Worm (Caenorhabditis elegans) whole organism, late embryonic: ENCODE measurements around the gene let-754.

ENCODE experiments used
- ceh-9 ChIP-seq: sonication (generic microtip); optimal IDR thresholded peaks from 2 replicates; lab custom pipeline; 2016; ENCODE audit warnings: mild to moderate bottlenecking, missing genetic modification characterization, inconsistent platforms, missing compliant biosample characterization
- che-1 ChIP-seq: sonication (generic microtip); optimal IDR thresholded peaks from 2 replicates; lab custom pipeline; 2016; ENCODE audit warnings: mild to moderate bottlenecking, missing genetic modification characterization, missing compliant biosample characterization
- fax-1 ChIP-seq: sonication (generic microtip); optimal IDR thresholded peaks from 2 replicates; lab custom pipeline; 2016; ENCODE audit warnings: missing genotype, missing genetic modification characterization, missing compliant biosample characterization
- hlh-30 ChIP-seq: sonication (generic microtip); optimal IDR thresholded peaks from 2 replicates; lab custom pipeline; 2017; ENCODE audit warnings: antibody characterized with exemption, missing genetic modification characterization, missing compliant biosample characterization; ENCODE audit not compliant: insufficient read depth
- hlh-6 ChIP-seq: sonication (generic microtip); optimal IDR thresholded peaks from 2 replicates; lab custom pipeline; 2016; ENCODE audit warnings: missing genotype, missing genetic modification characterization, missing compliant biosample characterization
- nfya-1 ChIP-seq: sonication (generic microtip); optimal IDR thresholded peaks from 2 replicates; lab custom pipeline; 2017; ENCODE audit warnings: missing genetic modification characterization, mild to moderate bottlenecking, missing compliant biosample characterization, antibody characterized with exemption, moderate library complexity
- sox-4 ChIP-seq: sonication (generic microtip); optimal IDR thresholded peaks from 2 replicates; lab custom pipeline; 2017; ENCODE audit warnings: mild to moderate bottlenecking, missing genetic modification characterization, inconsistent platforms, missing compliant biosample characterization
- tbx-2 ChIP-seq: sonication (generic microtip); optimal IDR thresholded peaks from 2 replicates; lab custom pipeline; 2016; ENCODE audit warnings: missing genetic modification characterization, missing compliant biosample characterization
- unc-42 ChIP-seq: sonication (generic microtip); optimal IDR thresholded peaks from 2 replicates; lab custom pipeline; 2016; ENCODE audit warnings: missing genotype, missing genetic modification characterization, missing compliant biosample characterization
- unc-86 ChIP-seq: sonication (generic microtip); optimal IDR thresholded peaks from 2 replicates; lab custom pipeline; 2016; ENCODE audit warnings: missing genetic modification characterization, missing compliant biosample characterization

- TF ChIP-seq hlh-30 (tag; lab: Kevin White, UChicago) (no peak), hlh-6 (tag; lab: Kevin White, UChicago) (no peak), nfya-1 (tag; lab: Kevin White, UChicago) (no peak), unc-42 (tag; lab: Kevin White, UChicago) (no peak), tbx-2 (tag; lab: Kevin White, UChicago) (no peak), ceh-9 (tag; lab: Kevin White, UChicago) (no peak), fax-1 (tag; lab: Kevin White, UChicago) (no peak), unc-86 (tag; lab: Kevin White, UChicago) (no peak), che-1 (tag; lab: Kevin White, UChicago) (no peak), sox-4 (tag; lab: Kevin White, UChicago) (no peak)
These were observed 52.4 kb downstream of the let-754 start, which contains the start of gene best-24 for ce11 chrIII:7900733-7901132.
